Fruit fly (Drosophila melanogaster): ENCODE results near the gene Eip78C.

Eip78C gene

dm6 chr3L:21256062-21257023, 29.9 kb downstream of the Eip78C start (continued):
- TF ChIP-seq CG4707 (GFP tag; optimal IDR thresholded peaks at IDR 0.05) = no peak
- no peak for TF ChIP-seq dati (GFP tag; IDR thresholded peaks at IDR 0.05)
- no peak for TF ChIP-seq CG3281 (GFP tag; optimal IDR thresholded peaks at IDR 0.05)
- no peak for TF ChIP-seq CG11247 (GFP tag; IDR thresholded peaks at IDR 0.05)
- TF ChIP-seq CG3065 (GFP tag; optimal IDR thresholded peaks at IDR 0.05) = no peak
- no peak for TF ChIP-seq Side (GFP tag; optimal IDR thresholded peaks at IDR 0.05)
- peak; percentile 17 for TF ChIP-seq Vsx1 (GFP tag; optimal IDR thresholded peaks at IDR 0.05)
- no peak for TF ChIP-seq sc (optimal IDR thresholded peaks at IDR 0.05)
- TF ChIP-seq sc (GFP tag; optimal IDR thresholded peaks at IDR 0.05) = no peak
- no peak for TF ChIP-seq dysf (GFP tag; IDR thresholded peaks at IDR 0.05)
- no peak for TF ChIP-seq CG7963 (GFP tag; IDR thresholded peaks at IDR 0.05; ENCODE audit: partially characterized antibody)
- no peak for TF ChIP-seq CG9817 (tag; optimal IDR thresholded peaks at IDR 0.05)
- no peak for TF ChIP-seq HLH54F (GFP tag; optimal IDR thresholded peaks at IDR 0.05)
- no peak for TF ChIP-seq CG7786 (GFP tag; optimal IDR thresholded peaks at IDR 0.05)
- TF ChIP-seq CG10431 (GFP tag; optimal IDR thresholded peaks at IDR 0.05) = no peak
- TF ChIP-seq Hmr (GFP tag; optimal IDR thresholded peaks at IDR 0.05) = no peak
- no peak for TF ChIP-seq CG5180 (GFP tag; optimal IDR thresholded peaks at IDR 0.05)
- TF ChIP-seq grn (GFP tag; optimal IDR thresholded peaks at IDR 0.05) = peak; percentile 93
- TF ChIP-seq CoRest (tag; optimal IDR thresholded peaks at IDR 0.05) = no peak
- no peak for TF ChIP-seq CG10565 (GFP tag; optimal IDR thresholded peaks at IDR 0.05)
- TF ChIP-seq Ada2b (GFP tag; IDR thresholded peaks at IDR 0.05) = no peak
- TF ChIP-seq CG13296 (GFP tag; optimal IDR thresholded peaks at IDR 0.05) = no peak
- no peak for TF ChIP-seq ATbp (GFP tag; optimal IDR thresholded peaks at IDR 0.05)
- TF ChIP-seq Med (GFP tag) = peak; percentile 38
- TF ChIP-seq CG17568 (GFP tag; optimal IDR thresholded peaks at IDR 0.05) = no peak
- TF ChIP-seq CG9876 (GFP tag; optimal IDR thresholded peaks at IDR 0.05) = no peak
- no peak for TF ChIP-seq ro (GFP tag; IDR thresholded peaks at IDR 0.05)
- TF ChIP-seq Antp (GFP tag; optimal IDR thresholded peaks at IDR 0.05) = no peak
- no peak for TF ChIP-seq dan (GFP tag; IDR thresholded peaks at IDR 0.05)
- TF ChIP-seq Stat92E (GFP tag; optimal IDR thresholded peaks at IDR 0.05) = peak in 1 of 3 experiments; percentile 4
- no peak for TF ChIP-seq CG12236 (GFP tag; optimal IDR thresholded peaks at IDR 0.05)
- TF ChIP-seq sim (GFP tag; IDR thresholded peaks at IDR 0.05) = no peak
- peak; percentile 14 for TF ChIP-seq corto (GFP tag; optimal IDR thresholded peaks at IDR 0.05)
- TF ChIP-seq br (optimal IDR thresholded peaks at IDR 0.05) = no peak
- TF ChIP-seq CG14667 (GFP tag; IDR thresholded peaks at IDR 0.05) = no peak
- TF ChIP-seq Scr (GFP tag; IDR thresholded peaks at IDR 0.05; ENCODE audit: partially characterized antibody) = no peak
- peak; percentile 17 for TF ChIP-seq CG2120 (GFP tag; optimal IDR thresholded peaks at IDR 0.05)
- no peak for TF ChIP-seq sisA (GFP tag; IDR thresholded peaks at IDR 0.05)
- TF ChIP-seq Kr (GFP tag; optimal IDR thresholded peaks at IDR 0.05) = no peak
- TF ChIP-seq ftz-f1 (GFP tag; optimal IDR thresholded peaks at IDR 0.05) = no peak
- no peak for TF ChIP-seq scrt (GFP tag; optimal IDR thresholded peaks at IDR 0.05)
- TF ChIP-seq CG11456 (GFP tag; IDR thresholded peaks at IDR 0.05) = no peak
- TF ChIP-seq hkb (optimal IDR thresholded peaks at IDR 0.05) = no peak
- no peak for TF ChIP-seq hkb (GFP tag; IDR thresholded peaks at IDR 0.05)
- no peak for TF ChIP-seq CG14014 (GFP tag; IDR thresholded peaks at IDR 0.05)
- no peak for TF ChIP-seq ab (GFP tag; optimal IDR thresholded peaks at IDR 0.05)
- TF ChIP-seq gem (tag; optimal IDR thresholded peaks at IDR 0.05) = peak; percentile 0
- TF ChIP-seq CG17186 (GFP tag; optimal IDR thresholded peaks at IDR 0.05) = no peak
- TF ChIP-seq pros (GFP tag; optimal IDR thresholded peaks at IDR 0.05) = peak; percentile 10
- no peak for TF ChIP-seq Elba2 (GFP tag; optimal IDR thresholded peaks at IDR 0.05)

All from whole organism, embryonic.